Comparison of ENCODE assay signal across 2 fruit fly cellular contexts in the genomic region with DNA sequence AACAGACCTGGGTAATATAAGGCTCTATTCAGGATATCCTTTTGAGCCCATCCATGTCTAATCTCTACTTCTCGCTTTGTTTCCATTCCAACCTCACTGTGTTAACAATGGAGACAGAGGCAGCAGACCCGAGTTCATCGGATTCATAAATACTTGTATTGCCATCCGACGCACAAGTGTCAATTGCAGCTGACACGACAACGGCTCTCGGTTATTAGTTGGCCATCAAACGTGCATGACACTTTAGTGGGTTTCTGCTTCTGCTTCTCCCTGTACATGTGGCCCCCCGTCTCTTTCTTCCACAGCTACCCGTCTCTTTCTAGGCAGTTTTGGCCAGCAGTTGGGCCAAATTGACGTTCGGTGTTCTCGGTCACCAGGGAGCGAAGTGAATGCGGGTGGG.
TF ChIP-seq lines count a peak whose summit lies in the region.

No protein-coding gene starts in this region.

- no peak for TF ChIP-seq CTCF in whole organism, embryonic (GFP tag; optimal IDR thresholded peaks at IDR 0.05; lab: Kevin White, UChicago)

TF ChIP-seq in whole organism, embryonic, 481 proteins besides CTCF, POLR2A, EP300 and RAD21:
- TF ChIP-seq otp (GFP tag; IDR thresholded peaks at IDR 0.05; lab: Robert Waterston, UW) (0 out of 3 replicates have a peak, but pooled peaks have one; percentile 43), CG34224 (GFP tag; IDR thresholded peaks at IDR 0.05; lab: Robert Waterston, UW; ENCODE audit: partially characterized antibody) (no peak), lmd (GFP tag; IDR thresholded peaks at IDR 0.05; lab: Robert Waterston, UW) (no peak), chm (GFP tag; IDR thresholded peaks at IDR 0.05; lab: Robert Waterston, UW) (peak; percentile 52), nerfin-2 (GFP tag; IDR thresholded peaks at IDR 0.05; lab: Robert Waterston, UW; ENCODE audit: partially characterized antibody) (no peak), CG34422 (GFP tag; IDR thresholded peaks at IDR 0.05; lab: Robert Waterston, UW) (0 out of 3 replicates have a peak, but pooled peaks have one; percentile 26), CG1832 (GFP tag; optimal IDR thresholded peaks at IDR 0.05; lab: Kevin White, UChicago) (peak; percentile 49), CG8290 (GFP tag; optimal IDR thresholded peaks at IDR 0.05; lab: Kevin White, UChicago) (no peak), CG8290 (tag; optimal IDR thresholded peaks at IDR 0.05; lab: Kevin White, UChicago) (peak in 1 of 2 experiments; percentile 11), kni (GFP tag; optimal IDR thresholded peaks at IDR 0.05; lab: Kevin White, UChicago) (peak; percentile 51), Poxn (GFP tag; IDR thresholded peaks at IDR 0.05; lab: Robert Waterston, UW) (no peak), cad (GFP tag; optimal IDR thresholded peaks at IDR 0.05; lab: Kevin White, UChicago) (peak; percentile 31), D (optimal IDR thresholded peaks at IDR 0.05; lab: Kevin White, UChicago) (peak; percentile 18), D (GFP tag; optimal IDR thresholded peaks at IDR 0.05; lab: Kevin White, UChicago) (no peak), Dip3 (GFP tag; optimal IDR thresholded peaks at IDR 0.05; lab: Kevin White, UChicago) (no peak), Sry-β (GFP tag; optimal IDR thresholded peaks at IDR 0.05; lab: Kevin White, UChicago) (peak; percentile 37), CG17385 (GFP tag; optimal IDR thresholded peaks at IDR 0.05; lab: Kevin White, UChicago) (peak; percentile 26), gcm (GFP tag; optimal IDR thresholded peaks at IDR 0.05; lab: Kevin White, UChicago) (peak; percentile 2), exex (tag; optimal IDR thresholded peaks at IDR 0.05; lab: Kevin White, UChicago) (no peak), CG6689 (GFP tag; IDR thresholded peaks at IDR 0.05; lab: Robert Waterston, UW) (0 out of 2 replicates have a peak, but pooled peaks have one; percentile 4), HLHmδ (GFP tag; optimal IDR thresholded peaks at IDR 0.05; lab: Kevin White, UChicago) (peak; percentile 18), CG1024 (GFP tag; IDR thresholded peaks at IDR 0.05; lab: Robert Waterston, UW) (peak; percentile 26; the same call in 1 of the 2 replicates), Hr78 (GFP tag; optimal IDR thresholded peaks at IDR 0.05; lab: Kevin White, UChicago) (peak in 1 of 2 experiments; percentile 34), tll (GFP tag; optimal IDR thresholded peaks at IDR 0.05; lab: Kevin White, UChicago) (peak in 1 of 2 experiments; percentile 62), CG2199 (GFP tag; IDR thresholded peaks at IDR 0.05; lab: Robert Waterston, UW) (peak; percentile 72; the same call in 1 of the 3 replicates), crp (GFP tag; optimal IDR thresholded peaks at IDR 0.05; lab: Kevin White, UChicago) (no peak), oc (tag; optimal IDR thresholded peaks at IDR 0.05; lab: Kevin White, UChicago) (peak; percentile 44), twi (tag; optimal IDR thresholded peaks at IDR 0.05; lab: Kevin White, UChicago) (peak; percentile 51), Kr (GFP tag; optimal IDR thresholded peaks at IDR 0.05; lab: Kevin White, UChicago) (peak; percentile 80), CG5180 (GFP tag; optimal IDR thresholded peaks at IDR 0.05; lab: Kevin White, UChicago) (peak; percentile 72), vfl (GFP tag; optimal IDR thresholded peaks at IDR 0.05; lab: Kevin White, UChicago) (no peak), tio (GFP tag; optimal IDR thresholded peaks at IDR 0.05; lab: Kevin White, UChicago) (no peak), pita (GFP tag; optimal IDR thresholded peaks at IDR 0.05; lab: Kevin White, UChicago) (no peak), CG42726 (GFP tag; IDR thresholded peaks at IDR 0.05; lab: Robert Waterston, UW; ENCODE audit: partially characterized antibody) (0 out of 2 replicates have a peak, but pooled peaks have one; percentile 16), zen (tag; optimal IDR thresholded peaks at IDR 0.05; lab: Kevin White, UChicago) (peak; percentile 79), ci (GFP tag; IDR thresholded peaks at IDR 0.05; lab: Robert Waterston, UW) (0 out of 3 replicates have a peak, but pooled peaks have one; percentile 9), CG17829 (tag; optimal IDR thresholded peaks at IDR 0.05; lab: Kevin White, UChicago) (peak; percentile 13), CG1602 (GFP tag; optimal IDR thresholded peaks at IDR 0.05; lab: Kevin White, UChicago) (no peak)
TF ChIP-seq in whole organism, embryonic: peak in this region for 25.

TF ChIP-seq in whole organism, prepupa, 60 proteins besides CTCF, POLR2A, EP300 and RAD21:
- TF ChIP-seq eg (GFP tag; IDR thresholded peaks at IDR 0.05; lab: Robert Waterston, UW) (0 out of 3 replicates have a peak, but pooled peaks have one; percentile 35), achi (GFP tag; optimal IDR thresholded peaks at IDR 0.05; lab: Kevin White, UChicago) (no peak)
